Fruit fly (Drosophila melanogaster) Kc167 (cell line): ENCODE results near the gene CG14537.

Source experiments
- Myc ChIP-seq: fragments of >200 bp; optimal IDR thresholded peaks from 2 replicates; lab custom pipeline; 2017; ENCODE audit warnings: missing external identifiers
- Sin3A ChIP-seq: fragments of >200 bp; optimal IDR thresholded peaks from 2 replicates; lab custom pipeline; 2018; ENCODE audit warnings: missing external identifiers
- h ChIP-seq: fragments of >200 bp; optimal IDR thresholded peaks from 3 replicates; lab custom pipeline; 2018; ENCODE audit warnings: missing external identifiers
- insv ChIP-seq: fragments of >200 bp; optimal IDR thresholded peaks from 3 replicates; lab custom pipeline; 2018; ENCODE audit warnings: missing external identifiers
- psq ChIP-seq: fragments of >200 bp; optimal IDR thresholded peaks from 2 replicates; lab custom pipeline; 2017; ENCODE audit warnings: missing external identifiers

DNA sequence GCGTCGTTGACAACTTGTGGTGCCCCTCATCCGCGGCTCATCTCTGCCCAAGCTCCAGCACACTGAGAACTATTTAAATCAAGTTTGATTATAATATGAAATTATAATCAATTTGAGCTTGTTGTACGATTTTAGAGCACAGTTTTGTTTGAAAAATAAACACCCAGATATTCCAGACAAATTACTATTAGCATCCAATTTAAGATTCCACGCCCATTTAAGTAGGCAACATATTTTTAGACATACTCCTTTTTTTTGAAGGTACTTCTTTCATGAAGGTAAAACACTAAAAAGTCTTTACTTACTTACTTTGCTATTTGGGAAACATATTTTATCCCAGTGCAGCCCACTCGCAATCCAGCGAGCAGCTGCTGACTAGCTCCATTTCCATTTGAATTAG, 2.2 kb upstream of the CG14537 start:
- TF ChIP-seq psq (no peak), Myc (lab: Kevin White, UChicago) (no peak), h (no peak), Sin3A (lab: Kevin White, UChicago) (no peak), insv (lab: Kevin White, UChicago) (no peak)
